Worm (Caenorhabditis elegans): ENCODE measurements around the gene try-3.

ce11 chrIV:6526522-6526921 lies 30.4 kb upstream of the try-3 start:
- no peak for TF ChIP-seq elt-3 (tag; optimal IDR thresholded peaks at IDR 0.05)
- no peak for TF ChIP-seq vab-15 (tag; optimal IDR thresholded peaks at IDR 0.05)
- TF ChIP-seq nhr-237 (tag; optimal IDR thresholded peaks at IDR 0.05) = no peak
- no peak for TF ChIP-seq skn-1 (tag; optimal IDR thresholded peaks at IDR 0.05)
- no peak for TF ChIP-seq ama-1 (optimal IDR thresholded peaks at IDR 0.05)
- no peak for TF ChIP-seq snpc-4 (tag; optimal IDR thresholded peaks at IDR 0.05)
- TF ChIP-seq lin-15B (tag; optimal IDR thresholded peaks at IDR 0.05) = no peak
- TF ChIP-seq lin-13 (GFP tag; optimal IDR thresholded peaks at IDR 0.05) = no peak
- no peak for TF ChIP-seq unc-62 (GFP tag; optimal IDR thresholded peaks at IDR 0.05)
- TF ChIP-seq jun-1 (tag; optimal IDR thresholded peaks at IDR 0.05) = no peak
